Fruit fly (Drosophila melanogaster) whole organism, embryonic: ENCODE measurements around the gene ATPsynO.

ENCODE experiments used
- Adf1 ChIP-seq: fragments of 200-800 bp; sonication (Bioruptor generic); IDR thresholded peaks from 2 replicates; pipeline ENCODE4 v1.3.6; 2022; ENCODE audit warnings: missing biosample characterization, missing genetic modification characterization
- CG1024 ChIP-seq: fragments of 200-800 bp; sonication (Bioruptor generic); IDR thresholded peaks from 2 replicates; pipeline ENCODE4 v1.3.6; 2022; ENCODE audit warnings: missing biosample characterization, missing genetic modification characterization
- CG12155 ChIP-seq: fragments of 200-800 bp; sonication (Bioruptor generic); optimal IDR thresholded peaks from 3 replicates; lab custom pipeline; 2016; ENCODE audit warnings: missing biosample characterization, missing genetic modification characterization
- CG12659 ChIP-seq: fragments of 200-800 bp; sonication (Bioruptor generic); optimal IDR thresholded peaks from 3 replicates; lab custom pipeline; 2017; ENCODE audit warnings: mild to moderate bottlenecking, missing biosample characterization, missing genetic modification reagents, missing genetic modification characterization
- CG13123 ChIP-seq: fragments of 200-800 bp; sonication (Bioruptor generic); optimal IDR thresholded peaks from 2 replicates; lab custom pipeline; 2016; ENCODE audit warnings: missing biosample characterization, missing genetic modification characterization
- CG13287 ChIP-seq: fragments of 200-800 bp; sonication (Bioruptor generic); IDR thresholded peaks from 2 replicates; pipeline ENCODE4 v1.3.6; 2022; ENCODE audit warnings: missing biosample characterization, missing genetic modification characterization; ENCODE audit not compliant: partially characterized antibody
- CG13894 ChIP-seq: fragments of 200-800 bp; sonication (Bioruptor generic); optimal IDR thresholded peaks from 3 replicates; lab custom pipeline; 2018; ENCODE audit warnings: missing biosample characterization, mild to moderate bottlenecking, missing genetic modification characterization, moderate library complexity
- CG14050 ChIP-seq: fragments of 200-800 bp; sonication (Bioruptor generic); IDR thresholded peaks from 3 replicates; pipeline ENCODE4 v1.3.6; 2022; ENCODE audit warnings: missing biosample characterization, missing genetic modification characterization
- CG15696 ChIP-seq: fragments of 200-800 bp; sonication (Bioruptor generic); optimal IDR thresholded peaks from 2 replicates; lab custom pipeline; 2019; ENCODE audit warnings: missing biosample characterization, mild to moderate bottlenecking, missing genetic modification characterization, moderate library complexity
- CG2875 ChIP-seq: fragments of 200-800 bp; sonication (Bioruptor generic); optimal IDR thresholded peaks from 2 replicates; lab custom pipeline; 2017; ENCODE audit warnings: missing biosample characterization, mild to moderate bottlenecking, missing genetic modification characterization, missing genetic modification reagents
- CG7786 ChIP-seq: fragments of 200-800 bp; sonication (Bioruptor generic); optimal IDR thresholded peaks from 2 replicates; lab custom pipeline; 2016; ENCODE audit warnings: missing biosample characterization, missing genetic modification characterization
- CG7928 ChIP-seq: fragments of 200-800 bp; sonication (Bioruptor generic); optimal IDR thresholded peaks from 2 replicates; lab custom pipeline; 2017; ENCODE audit warnings: missing biosample characterization, mild to moderate bottlenecking, missing genetic modification characterization
- CG9817 ChIP-seq: fragments of 200-800 bp; sonication (Bioruptor generic); optimal IDR thresholded peaks from 2 replicates; lab custom pipeline; 2018; ENCODE audit warnings: missing biosample characterization, mild to moderate bottlenecking, missing genetic modification characterization, moderate library complexity
- Dad ChIP-seq: fragments of 200-800 bp; sonication (Bioruptor generic); optimal IDR thresholded peaks from 3 replicates; lab custom pipeline; 2016; ENCODE audit warnings: missing biosample characterization, missing genetic modification characterization
- Doc2 ChIP-seq: fragments of 200-800 bp; sonication (Bioruptor generic); IDR thresholded peaks from 2 replicates; pipeline ENCODE4 v1.3.6; 2022; ENCODE audit warnings: missing biosample characterization, missing genetic modification characterization
- Doc3 ChIP-seq: fragments of 200-800 bp; sonication (Bioruptor generic); IDR thresholded peaks from 3 replicates; pipeline ENCODE4 v1.3.6; 2022; ENCODE audit warnings: missing biosample characterization, missing genetic modification characterization; ENCODE audit not compliant: partially characterized antibody
- Drgx ChIP-seq: fragments of 200-800 bp; sonication (Bioruptor generic); IDR thresholded peaks from 2 replicates; pipeline ENCODE4 v1.3.6; 2022; ENCODE audit warnings: missing biosample characterization, missing genetic modification characterization
- Ets97D ChIP-seq: fragments of 200-800 bp; sonication (Bioruptor generic); optimal IDR thresholded peaks from 3 replicates; lab custom pipeline; 2016; ENCODE audit warnings: missing biosample characterization, missing genetic modification characterization
- HHEX ChIP-seq: fragments of 200-800 bp; sonication (Bioruptor generic); optimal IDR thresholded peaks from 3 replicates; lab custom pipeline; 2017; ENCODE audit warnings: missing biosample characterization, mild to moderate bottlenecking, missing genetic modification characterization, missing genetic modification reagents
- HmgZ ChIP-seq: fragments of 200-800 bp; sonication (Bioruptor generic); optimal IDR thresholded peaks from 2 replicates; lab custom pipeline; 2018; ENCODE audit warnings: missing biosample characterization, mild to moderate bottlenecking, missing genetic modification characterization
- Hmx ChIP-seq: fragments of 200-800 bp; sonication (Bioruptor generic); optimal IDR thresholded peaks from 2 replicates; lab custom pipeline; 2016; ENCODE audit warnings: missing biosample characterization, missing genetic modification characterization
- Oli ChIP-seq: fragments of 200-800 bp; sonication (Bioruptor generic); optimal IDR thresholded peaks from 2 replicates; lab custom pipeline; 2018; ENCODE audit warnings: missing biosample characterization, mild to moderate bottlenecking, missing genetic modification characterization, moderate library complexity
- Pdp1 ChIP-seq, 2 experiments: fragments of 200-800 bp; sonication (Bioruptor generic); optimal IDR thresholded peaks; 3 replicates each; lab custom pipeline; 2016; ENCODE audit warnings: missing biosample characterization in 2 of 2, missing genetic modification characterization in 2 of 2, mild to moderate bottlenecking in 1 of 2, moderate library complexity in 1 of 2
- Rfx ChIP-seq: fragments of 200-800 bp; sonication (Bioruptor generic); IDR thresholded peaks from 2 replicates; pipeline ENCODE4 v1.3.6; 2022; ENCODE audit warnings: missing biosample characterization, missing genetic modification characterization
- Scr ChIP-seq: fragments of 200-800 bp; sonication (Bioruptor generic); IDR thresholded peaks from 2 replicates; pipeline ENCODE4 v1.3.6; 2022; ENCODE audit warnings: missing biosample characterization, missing genetic modification characterization; ENCODE audit not compliant: partially characterized antibody
- Side ChIP-seq: fragments of 200-800 bp; sonication (Bioruptor generic); optimal IDR thresholded peaks from 2 replicates; lab custom pipeline; 2016; ENCODE audit warnings: missing biosample characterization, missing genetic modification characterization
- Ssrp ChIP-seq: fragments of 200-800 bp; sonication (Bioruptor generic); optimal IDR thresholded peaks from 2 replicates; lab custom pipeline; 2018; ENCODE audit warnings: missing biosample characterization, mild to moderate bottlenecking, missing genetic modification characterization, moderate library complexity
- Trl ChIP-seq, 3 experiments: fragments of >200 bp in 2 of 3; fragments of 200-800 bp in 1 of 3; sonication (Bioruptor generic) in 1 of 3; optimal IDR thresholded peaks; 2 replicates in 1 of 3; 3 replicates in 2 of 3; lab custom pipeline; 2016 to 2017; ENCODE audit warnings: missing biosample characterization in 1 of 3, missing genetic modification characterization in 1 of 3
- bbx ChIP-seq: fragments of 200-800 bp; sonication (Bioruptor generic); IDR thresholded peaks from 2 replicates; pipeline ENCODE4 v1.3.6; 2022; ENCODE audit warnings: missing biosample characterization, missing genetic modification characterization; ENCODE audit not compliant: partially characterized antibody
- crc ChIP-seq: fragments of 200-800 bp; sonication (Bioruptor generic); optimal IDR thresholded peaks from 2 replicates; lab custom pipeline; 2016; ENCODE audit warnings: missing biosample characterization, missing genetic modification characterization
- dmrt99B ChIP-seq: fragments of 200-800 bp; sonication (Bioruptor generic); optimal IDR thresholded peaks from 2 replicates; lab custom pipeline; 2018; ENCODE audit warnings: missing biosample characterization, mild to moderate bottlenecking, missing genetic modification characterization, moderate library complexity
- gem ChIP-seq: fragments of 200-800 bp; sonication (Bioruptor generic); optimal IDR thresholded peaks from 2 replicates; lab custom pipeline; 2019; ENCODE audit warnings: missing biosample characterization, mild to moderate bottlenecking, missing genetic modification characterization, moderate library complexity
- lmd ChIP-seq: fragments of 200-800 bp; sonication (Bioruptor generic); IDR thresholded peaks from 2 replicates; pipeline ENCODE4 v1.3.6; 2022; ENCODE audit warnings: missing biosample characterization, missing genetic modification characterization
- lola ChIP-seq, 3 experiments: fragments of >200 bp in 2 of 3; fragments of 200-800 bp in 1 of 3; sonication (Bioruptor generic) in 1 of 3; optimal IDR thresholded peaks; 2 replicates each; lab custom pipeline; 2017 to 2019; ENCODE audit warnings: missing biosample characterization in 3 of 3, missing genetic modification characterization in 3 of 3, mild to moderate bottlenecking in 1 of 3, moderate library complexity in 1 of 3
- mld ChIP-seq: fragments of 200-800 bp; sonication (Bioruptor generic); IDR thresholded peaks from 3 replicates; pipeline ENCODE4 v1.3.6; 2022; ENCODE audit warnings: missing biosample characterization, missing genetic modification characterization; ENCODE audit not compliant: partially characterized antibody
- nau ChIP-seq: fragments of 200-800 bp; sonication (Bioruptor generic); optimal IDR thresholded peaks from 3 replicates; lab custom pipeline; 2017; ENCODE audit warnings: missing biosample characterization, mild to moderate bottlenecking, missing genetic modification characterization, missing genetic modification reagents
- oc ChIP-seq: fragments of 200-800 bp; sonication (Bioruptor generic); optimal IDR thresholded peaks from 2 replicates; lab custom pipeline; 2018; ENCODE audit warnings: missing biosample characterization, mild to moderate bottlenecking, missing genetic modification characterization, moderate library complexity
- odd ChIP-seq: fragments of 200-800 bp; sonication (Bioruptor generic); optimal IDR thresholded peaks from 2 replicates; lab custom pipeline; 2017; ENCODE audit warnings: missing biosample characterization, mild to moderate bottlenecking, missing genetic modification characterization
- pho ChIP-seq: fragments of 200-800 bp; sonication (Bioruptor generic); optimal IDR thresholded peaks from 2 replicates; lab custom pipeline; 2016; ENCODE audit warnings: missing biosample characterization, missing genetic modification characterization
- pros ChIP-seq: fragments of 200-800 bp; sonication (Bioruptor generic); optimal IDR thresholded peaks from 3 replicates; lab custom pipeline; 2019; ENCODE audit warnings: missing biosample characterization, mild to moderate bottlenecking, missing genetic modification characterization, moderate library complexity
- rib ChIP-seq: fragments of 200-800 bp; sonication (Bioruptor generic); IDR thresholded peaks from 2 replicates; pipeline ENCODE4 v1.3.6; 2022; ENCODE audit warnings: missing biosample characterization, missing genetic modification characterization
- salm ChIP-seq: fragments of 200-800 bp; sonication (Bioruptor generic); optimal IDR thresholded peaks from 2 replicates; lab custom pipeline; 2018; ENCODE audit warnings: missing biosample characterization, mild to moderate bottlenecking, missing genetic modification characterization
- schlank ChIP-seq: fragments of 200-800 bp; sonication (Bioruptor generic); optimal IDR thresholded peaks from 2 replicates; lab custom pipeline; 2018; ENCODE audit warnings: missing biosample characterization, mild to moderate bottlenecking, missing genetic modification characterization
- sd ChIP-seq: fragments of 200-800 bp; sonication (Bioruptor generic); optimal IDR thresholded peaks from 3 replicates; lab custom pipeline; 2018; ENCODE audit warnings: missing biosample characterization, mild to moderate bottlenecking, missing genetic modification characterization, moderate library complexity
- tin ChIP-seq: fragments of 200-800 bp; sonication (Bioruptor generic); optimal IDR thresholded peaks from 3 replicates; lab custom pipeline; 2016; ENCODE audit warnings: missing biosample characterization, missing genetic modification characterization
- twi ChIP-seq: fragments of 200-800 bp; optimal IDR thresholded peaks from 2 replicates; lab custom pipeline; 2019; ENCODE audit warnings: missing biosample characterization, mild to moderate bottlenecking, missing genetic modification characterization, moderate library complexity
- zen2 ChIP-seq: fragments of 200-800 bp; sonication (Bioruptor generic); IDR thresholded peaks from 3 replicates; pipeline ENCODE4 v1.3.6; 2022; ENCODE audit warnings: missing biosample characterization, missing genetic modification characterization; ENCODE audit not compliant: partially characterized antibody
- zfh1 ChIP-seq: fragments of 200-800 bp; sonication (Bioruptor generic); IDR thresholded peaks from 3 replicates; pipeline ENCODE4 v1.3.6; 2022; ENCODE audit warnings: missing biosample characterization, missing genetic modification characterization
- zfh2 ChIP-seq: fragments of 200-800 bp; sonication (Bioruptor generic); optimal IDR thresholded peaks from 2 replicates; lab custom pipeline; 2016; ENCODE audit warnings: missing biosample characterization, missing genetic modification characterization

ATPsynO gene

DNA sequence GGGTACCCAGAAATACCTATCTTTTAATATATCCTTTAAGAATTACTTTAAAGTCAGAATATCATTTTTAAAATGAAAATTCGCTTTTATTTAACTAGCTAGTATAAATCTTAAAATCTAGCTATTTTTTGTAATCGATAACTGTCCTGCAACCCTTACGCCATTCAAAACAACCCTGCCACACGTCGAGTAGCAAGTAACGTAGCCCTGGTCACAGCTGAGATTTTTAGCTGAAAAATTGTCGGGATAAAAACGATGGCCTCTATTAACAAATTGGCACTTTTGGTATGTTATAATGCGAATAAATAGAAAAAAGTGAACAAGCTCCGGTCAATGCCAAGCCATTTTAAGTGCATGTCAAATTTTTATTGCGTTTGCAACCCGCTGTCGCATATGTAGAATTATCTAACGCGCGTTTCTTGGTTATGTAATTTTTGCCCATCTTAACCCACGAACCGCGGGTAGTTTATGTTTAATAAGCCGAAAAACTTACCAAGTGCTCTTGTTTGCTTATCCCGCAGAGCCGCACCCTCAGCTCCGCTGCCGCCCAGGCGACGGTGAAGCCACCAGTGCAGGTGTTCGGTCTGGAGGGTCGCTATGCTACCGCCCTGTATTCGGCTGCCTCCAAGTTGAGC is at the start of gene ATPsynO (continued):
- TF ChIP-seq crc (GFP tag; lab: Kevin White, UChicago) (no peak), Oli (tag; lab: Kevin White, UChicago) (no peak), schlank (tag; lab: Kevin White, UChicago) (no peak), pros (GFP tag; lab: Kevin White, UChicago) (no peak), Ets97D (GFP tag; lab: Kevin White, UChicago) (peak; percentile 67), CG13287 (GFP tag; lab: Robert Waterston, UW) (peak; percentile 59; the same call in 1 of the 2 replicates), dmrt99B (no peak), CG15696 (tag; lab: Kevin White, UChicago) (no peak), sd (tag; lab: Kevin White, UChicago) (no peak), odd (GFP tag; lab: Kevin White, UChicago) (no peak), salm (no peak), Trl (optimal IDR thresholded peaks at IDR 0.05; lab: Kevin White, UChicago) (no peak), Trl (GFP tag; optimal IDR thresholded peaks at IDR 0.05; lab: Kevin White, UChicago) (no peak), CG13123 (no peak), oc (tag; lab: Kevin White, UChicago) (no peak), Doc2 (GFP tag; lab: Robert Waterston, UW) (no peak), gem (tag; lab: Kevin White, UChicago) (no peak), twi (tag; lab: Kevin White, UChicago) (no peak), zfh2 (no peak), mld (no peak), CG7786 (GFP tag; lab: Kevin White, UChicago) (no peak), CG7928 (GFP tag; lab: Kevin White, UChicago) (peak; percentile 99), Side (no peak), CG14050 (GFP tag; lab: Robert Waterston, UW) (no peak), nau (GFP tag; lab: Kevin White, UChicago) (no peak), CG1024 (no peak), zen2 (GFP tag; lab: Robert Waterston, UW) (no peak), tin (GFP tag; lab: Kevin White, UChicago) (peak; percentile 11), Dad (no peak), Adf1 (GFP tag; lab: Robert Waterston, UW) (no peak), CG2875 (GFP tag; lab: Kevin White, UChicago) (no peak), zfh1 (GFP tag; lab: Robert Waterston, UW) (no peak), CG12155 (GFP tag; lab: Kevin White, UChicago) (peak; percentile 43), CG12659 (peak; percentile 62), rib (GFP tag; lab: Robert Waterston, UW) (no peak), Ssrp (tag; lab: Kevin White, UChicago) (no peak), Scr (GFP tag; lab: Robert Waterston, UW) (no peak; the same call in 1 of the 2 replicates), Doc3 (no peak), Drgx (GFP tag; lab: Robert Waterston, UW) (no peak), lola (GFP tag; optimal IDR thresholded peaks at IDR 0.05; lab: Kevin White, UChicago) (no peak), Hmx (GFP tag; lab: Kevin White, UChicago) (no peak), bbx (GFP tag; lab: Robert Waterston, UW) (0 out of 2 replicates have a peak, but pooled peaks have one; percentile 41), HmgZ (tag; lab: Kevin White, UChicago) (peak; percentile 76), CG9817 (tag; lab: Kevin White, UChicago) (no peak), Pdp1 (GFP tag; optimal IDR thresholded peaks at IDR 0.05; lab: Kevin White, UChicago) (peak in 1 of 2 experiments; percentile 99), pho (peak; percentile 11), HHEX (GFP tag; lab: Kevin White, UChicago) (no peak), Rfx (GFP tag; lab: Robert Waterston, UW) (peak; percentile 38), CG13894 (tag; lab: Kevin White, UChicago) (no peak), lmd (no peak)
